Worm (Caenorhabditis elegans): Measurements from ENCODE around the gene nspb-4.
A peak's percentile ranks its signal among the peaks of the same experiment; 100 is the strongest.
"Not testable (repeated sequence)": the region's sequence is repeated elsewhere in the genome, so short reads cannot be mapped to it uniquely, and the experiment has no call there.

The nspb-4 gene

ce11 chrIV:6597918-6598317, at the start of gene nspb-4:
TSS of gene nspb-4 (plus strand) at chrIV:6598218.
- not testable (repeated sequence) for TF ChIP-seq let-526 (GFP tag; IDR thresholded peaks at IDR 0.05); F10E7.11 (tag; optimal IDR thresholded peaks at IDR 0.05); ceh-79 (tag; optimal IDR thresholded peaks at IDR 0.05)

- TF ChIP-seq snpc-1.3 (tag; optimal IDR thresholded peaks at IDR 0.05; ENCODE audit: insufficient read depth) (peak; percentile 27), lag-1 (GFP tag; IDR thresholded peaks at IDR 0.05) (no peak), aptf-2 (GFP tag; conservative IDR thresholded peaks at IDR 0.05) (no peak), attf-6 (GFP tag; IDR thresholded peaks at IDR 0.05) (no peak), xnd-1 (tag; optimal IDR thresholded peaks at IDR 0.05) (no peak), ztf-3 (GFP tag; optimal IDR thresholded peaks at IDR 0.05) (no peak), ceh-27 (GFP tag; optimal IDR thresholded peaks at IDR 0.05) (no peak), efl-1 (GFP tag; optimal IDR thresholded peaks at IDR 0.05) (peak; percentile 72), mcd-1 (GFP tag; IDR thresholded peaks at IDR 0.05) (peak; percentile 87), tbp1 (GFP tag; optimal IDR thresholded peaks at IDR 0.05) (peak; percentile 26), cebp-1 (GFP tag; IDR thresholded peaks at IDR 0.05) (no peak), cebp-1 (tag; optimal IDR thresholded peaks at IDR 0.05) (peak; percentile 37), dpl-1 (GFP tag; optimal IDR thresholded peaks at IDR 0.05) (peak; percentile 52), lin-54 (GFP tag; optimal IDR thresholded peaks at IDR 0.05) (peak; percentile 93), F33H1.4 (GFP tag; IDR thresholded peaks at IDR 0.05) (peak; percentile 18; the same call in 1 of the 2 replicates), hmg-1.2 (GFP tag; IDR thresholded peaks at IDR 0.05) (peak; percentile 88), pha-4 (tag; optimal IDR thresholded peaks at IDR 0.05) (no peak), him-1 (tag; optimal IDR thresholded peaks at IDR 0.05) (no peak), snpc-3.4 (tag; optimal IDR thresholded peaks at IDR 0.05) (peak; percentile 37), snpc-4 (GFP tag; optimal IDR thresholded peaks at IDR 0.05) (no peak), snpc-4 (tag; optimal IDR thresholded peaks at IDR 0.05) (peak in 2 of 4 experiments; percentile 74 to 83), lin-35 (GFP tag; optimal IDR thresholded peaks at IDR 0.05) (peak in 1 of 3 experiments; percentile 90), F57A8.1 (GFP tag; optimal IDR thresholded peaks at IDR 0.05) (no peak), let-607 (tag; optimal IDR thresholded peaks at IDR 0.05) (no peak), Y56A3A.18 (GFP tag; IDR thresholded peaks at IDR 0.05) (no peak)
Observed at ce11 chrIV:6548609-6549008, 49.4 kb upstream of the nspb-4 start, which contains the start of gene fan-1. TSS of gene fan-1 (plus strand) at chrIV:6548686.

ce11 chrIV:6551359-6552031, 46.5 kb upstream of the nspb-4 start:
- not testable (repeated sequence) for TF ChIP-seq rpc-1 (optimal IDR thresholded peaks at IDR 0.05); snpc-4 (GFP tag; optimal IDR thresholded peaks at IDR 0.05)
- TF ChIP-seq rpc-1 (tag; optimal IDR thresholded peaks at IDR 0.05) (peak; percentile 57), snpc-4 (tag; optimal IDR thresholded peaks at IDR 0.05) (peak in 1 of 4 experiments; percentile 5)

ce11 chrIV:6552036-6552435, 46.0 kb upstream of the nspb-4 start:
- TF ChIP-seq hlh-26 (GFP tag; conservative IDR thresholded peaks at IDR 0.05) (no peak), snpc-4 (GFP tag; optimal IDR thresholded peaks at IDR 0.05) (no peak), snpc-4 (tag; optimal IDR thresholded peaks at IDR 0.05) (peak in 1 of 4 experiments; percentile 9), egl-18 (GFP tag; IDR thresholded peaks at IDR 0.05) (no peak), hrde-1 (tag; optimal IDR thresholded peaks at IDR 0.05; ENCODE audit: borderline replicate concordance) (no peak), ztf-22 (GFP tag; optimal IDR thresholded peaks at IDR 0.05) (peak; percentile 6), repo-1 (tag; optimal IDR thresholded peaks at IDR 0.05) (peak; percentile 56), lin-35 (GFP tag; optimal IDR thresholded peaks at IDR 0.05) (no peak), egl-44 (GFP tag; IDR thresholded peaks at IDR 0.05) (no peak), zim-3 (tag; optimal IDR thresholded peaks at IDR 0.05) (no peak), rpc-1 (optimal IDR thresholded peaks at IDR 0.05) (no peak), rpc-1 (tag; optimal IDR thresholded peaks at IDR 0.05) (no peak), snpc-1.3 (tag; optimal IDR thresholded peaks at IDR 0.05; ENCODE audit: insufficient read depth) (no peak), lsy-27 (tag; optimal IDR thresholded peaks at IDR 0.05; ENCODE audit: borderline replicate concordance, insufficient read depth) (no peak), sdz-38 (tag; optimal IDR thresholded peaks at IDR 0.05) (no peak), F57A8.1 (GFP tag; optimal IDR thresholded peaks at IDR 0.05) (no peak), aptf-3 (GFP tag; IDR thresholded peaks at IDR 0.05) (no peak), nhr-179 (tag; optimal IDR thresholded peaks at IDR 0.05) (no peak), Y53G8AR.9 (GFP tag; conservative IDR thresholded peaks at IDR 0.05) (0 out of 2 replicates have a peak, but pooled peaks have one; percentile 23)
